Fruit fly (Drosophila melanogaster): ENCODE data around the gene Pgant8.
A peak's percentile ranks its signal among the peaks of the same experiment; 100 is the strongest.

Gene Pgant8

dm6 chr3L:15700338-15700966 is 16.8 kb downstream of the Pgant8 start:
- TF ChIP-seq bab1 (GFP tag; optimal IDR thresholded peaks at IDR 0.05) (no peak), Clk (GFP tag; optimal IDR thresholded peaks at IDR 0.05) (no peak)

- no peak for TF ChIP-seq ovo (GFP tag; optimal IDR thresholded peaks at IDR 0.05)
- TF ChIP-seq CG7045 (GFP tag; optimal IDR thresholded peaks at IDR 0.05): no peak
- TF ChIP-seq CG14711 (tag; optimal IDR thresholded peaks at IDR 0.05): no peak
- TF ChIP-seq CG5204 (GFP tag; optimal IDR thresholded peaks at IDR 0.05): no peak
- TF ChIP-seq cic (GFP tag; optimal IDR thresholded peaks at IDR 0.05): no peak
- TF ChIP-seq CG11617 (GFP tag; optimal IDR thresholded peaks at IDR 0.05): no peak
- TF ChIP-seq Crg-1 (GFP tag; optimal IDR thresholded peaks at IDR 0.05): no peak
- TF ChIP-seq CG12768 (GFP tag; optimal IDR thresholded peaks at IDR 0.05): no peak
- no peak for TF ChIP-seq toe (GFP tag; optimal IDR thresholded peaks at IDR 0.05)
- no peak for TF ChIP-seq Mnt (GFP tag; optimal IDR thresholded peaks at IDR 0.05)
- TF ChIP-seq CG7101 (tag; optimal IDR thresholded peaks at IDR 0.05): no peak
- no peak for TF ChIP-seq Hr96 (GFP tag; optimal IDR thresholded peaks at IDR 0.05)
- no peak for TF ChIP-seq CG33017 (tag; optimal IDR thresholded peaks at IDR 0.05)
- no peak for TF ChIP-seq kay (GFP tag; ENCODE audit: borderline replicate concordance)
- TF ChIP-seq bab1 (GFP tag; optimal IDR thresholded peaks at IDR 0.05): no peak
- no peak for TF ChIP-seq cnc (optimal IDR thresholded peaks at IDR 0.05)
- no peak for TF ChIP-seq Clk (GFP tag; optimal IDR thresholded peaks at IDR 0.05)
- no peak for TF ChIP-seq CG1620 (GFP tag; optimal IDR thresholded peaks at IDR 0.05)
Measured at dm6 chr3L:15702191-15702590, 18.5 kb downstream of the Pgant8 start.

dm6 chr3L:15703330-15704119 is 19.9 kb downstream of the Pgant8 start:
- TF ChIP-seq bab1 (GFP tag; optimal IDR thresholded peaks at IDR 0.05) (no peak), Hr96 (GFP tag; optimal IDR thresholded peaks at IDR 0.05) (no peak), CG11617 (GFP tag; optimal IDR thresholded peaks at IDR 0.05) (no peak), CG7045 (GFP tag; optimal IDR thresholded peaks at IDR 0.05) (no peak), CG5204 (GFP tag; optimal IDR thresholded peaks at IDR 0.05) (no peak), CG12768 (GFP tag; optimal IDR thresholded peaks at IDR 0.05) (no peak), CG33017 (tag; optimal IDR thresholded peaks at IDR 0.05) (no peak), cic (GFP tag; optimal IDR thresholded peaks at IDR 0.05) (no peak), CG14711 (tag; optimal IDR thresholded peaks at IDR 0.05) (no peak), tj (GFP tag; optimal IDR thresholded peaks at IDR 0.05) (no peak), cnc (optimal IDR thresholded peaks at IDR 0.05) (no peak), CG1620 (GFP tag; optimal IDR thresholded peaks at IDR 0.05) (no peak), Mnt (GFP tag; optimal IDR thresholded peaks at IDR 0.05) (no peak), Clk (GFP tag; optimal IDR thresholded peaks at IDR 0.05) (no peak)

dm6 chr3L:15704250-15704985 is 20.7 kb downstream of the Pgant8 start:
- no peak for TF ChIP-seq ovo (GFP tag; optimal IDR thresholded peaks at IDR 0.05)
- no peak for TF ChIP-seq cic (GFP tag; optimal IDR thresholded peaks at IDR 0.05)
- TF ChIP-seq CG14711 (tag; optimal IDR thresholded peaks at IDR 0.05): no peak
- TF ChIP-seq CG1620 (GFP tag; optimal IDR thresholded peaks at IDR 0.05): no peak
- TF ChIP-seq tj (GFP tag; optimal IDR thresholded peaks at IDR 0.05): no peak
- no peak for TF ChIP-seq bab1 (GFP tag; optimal IDR thresholded peaks at IDR 0.05)
- TF ChIP-seq CG12768 (GFP tag; optimal IDR thresholded peaks at IDR 0.05): no peak
- no peak for TF ChIP-seq Crg-1 (GFP tag; optimal IDR thresholded peaks at IDR 0.05)
- TF ChIP-seq Hr96 (GFP tag; optimal IDR thresholded peaks at IDR 0.05): no peak
- TF ChIP-seq cnc (optimal IDR thresholded peaks at IDR 0.05): no peak

- TF ChIP-seq CG5204 (GFP tag; optimal IDR thresholded peaks at IDR 0.05) (no peak), Clk (GFP tag; optimal IDR thresholded peaks at IDR 0.05) (no peak), CG7045 (GFP tag; optimal IDR thresholded peaks at IDR 0.05) (no peak), Hr96 (GFP tag; optimal IDR thresholded peaks at IDR 0.05) (no peak)
Measured at dm6 chr3L:15706199-15706598, 22.5 kb downstream of the Pgant8 start.

- TF ChIP-seq cic (GFP tag; optimal IDR thresholded peaks at IDR 0.05) (no peak), CG14711 (tag; optimal IDR thresholded peaks at IDR 0.05) (no peak), Hr96 (GFP tag; optimal IDR thresholded peaks at IDR 0.05) (no peak), bab1 (GFP tag; optimal IDR thresholded peaks at IDR 0.05) (no peak), Crg-1 (GFP tag; optimal IDR thresholded peaks at IDR 0.05) (no peak), CG33017 (tag; optimal IDR thresholded peaks at IDR 0.05) (no peak)
Measured at dm6 chr3L:15708158-15708557, 24.5 kb downstream of the Pgant8 start.

- TF ChIP-seq bab1 (GFP tag; optimal IDR thresholded peaks at IDR 0.05): peak; percentile 9
- TF ChIP-seq CG11617 (GFP tag; optimal IDR thresholded peaks at IDR 0.05): no peak
Measured at dm6 chr3L:15708579-15708978, 24.9 kb downstream of the Pgant8 start.
